Worm (Caenorhabditis elegans): Measurements from ENCODE around the gene K09G1.2.

ce11 chrV:9583323-9583644 is 7.1 kb upstream of the K09G1.2 start, which contains the start of gene K09G1.1:
- TF ChIP-seq tbx-11 (GFP tag; IDR thresholded peaks at IDR 0.05) = no peak
- TF ChIP-seq ets-7 (tag; optimal IDR thresholded peaks at IDR 0.05) = no peak
- TF ChIP-seq ama-1 (optimal IDR thresholded peaks at IDR 0.05) = no peak
- TF ChIP-seq F13C5.2 (tag; optimal IDR thresholded peaks at IDR 0.05) = no peak
- TF ChIP-seq tra-4 (tag; optimal IDR thresholded peaks at IDR 0.05) = no peak
- TF ChIP-seq hmbx-1 (tag; optimal IDR thresholded peaks at IDR 0.05) = no peak
- TF ChIP-seq flt-1 (GFP tag; IDR thresholded peaks at IDR 0.05) = no peak

Measured in whole organism, early embryonic.